Worm (Caenorhabditis elegans) whole organism, mixed stage, embryonic: ENCODE data around the gene crt-1.
"Not testable (repeated sequence)": the region's sequence is repeated elsewhere in the genome, so short reads cannot be mapped to it uniquely, and the experiment has no call there.

Source experiments
- ceh-43 ChIP-seq: fragments of 200-800 bp; sonication (Bioruptor generic); optimal IDR thresholded peaks from 2 replicates; lab custom pipeline; 2018; ENCODE audit warnings: mild to moderate bottlenecking, missing genetic modification characterization, moderate library complexity, missing compliant biosample characterization
- ces-1 ChIP-seq: fragments of 150-350 bp; optimal IDR thresholded peaks from 2 replicates; lab custom pipeline; 2014; ENCODE audit warnings: missing biosample characterization, missing genetic modification reagents, missing genetic modification characterization
- elt-1 ChIP-seq: sonication (generic microtip); optimal IDR thresholded peaks from 2 replicates; lab custom pipeline; 2017; ENCODE audit warnings: missing genetic modification characterization, mild to moderate bottlenecking, missing compliant biosample characterization, antibody characterized with exemption, moderate library complexity, borderline replicate concordance; ENCODE audit not compliant: insufficient read depth
- lin-13 ChIP-seq: fragments of 150-350 bp; optimal IDR thresholded peaks from 2 replicates; lab custom pipeline; 2014; ENCODE audit warnings: missing biosample characterization, missing genetic modification characterization
- mab-5 ChIP-seq: fragments of 150-350 bp; optimal IDR thresholded peaks from 2 replicates; lab custom pipeline; 2014; ENCODE audit warnings: missing biosample characterization, missing genetic modification characterization
- mep-1 ChIP-seq: fragments of 150-350 bp; optimal IDR thresholded peaks from 2 replicates; lab custom pipeline; 2017; ENCODE audit warnings: missing biosample characterization, missing genetic modification reagents, missing genetic modification characterization, inconsistent platforms
- nhr-2 ChIP-seq: fragments of 150-350 bp; optimal IDR thresholded peaks from 2 replicates; lab custom pipeline; 2014; ENCODE audit warnings: missing biosample characterization, missing genetic modification characterization
- nhr-237 ChIP-seq: fragments of 150-350 bp; optimal IDR thresholded peaks from 2 replicates; lab custom pipeline; 2014; ENCODE audit warnings: missing biosample characterization, missing genetic modification characterization
- nhr-76 ChIP-seq: sonication (generic microtip); optimal IDR thresholded peaks from 2 replicates; lab custom pipeline; 2017; ENCODE audit warnings: missing biosample characterization, missing genetic modification characterization
- snpc-4 ChIP-seq: fragments of 150-350 bp; optimal IDR thresholded peaks from 2 replicates; lab custom pipeline; 2014; ENCODE audit warnings: missing biosample characterization, missing genetic modification characterization
- unc-39 ChIP-seq: fragments of 150-350 bp; optimal IDR thresholded peaks from 2 replicates; lab custom pipeline; 2014; ENCODE audit warnings: missing biosample characterization, missing genetic modification characterization
- unc-62 ChIP-seq: fragments of 150-350 bp; optimal IDR thresholded peaks from 2 replicates; lab custom pipeline; 2014; ENCODE audit warnings: missing biosample characterization, missing genetic modification reagents, missing genetic modification characterization
- ztf-11 ChIP-seq: fragments of 150-350 bp; optimal IDR thresholded peaks from 2 replicates; lab custom pipeline; 2014; ENCODE audit warnings: missing biosample characterization, missing genetic modification characterization

ce11 chrV:6069968-6070367 lies 30.4 kb downstream of the crt-1 start, which contains the start of gene fbxa-214:
- not testable (repeated sequence) for TF ChIP-seq elt-1 (tag; lab: Kevin White, UChicago); nhr-237 (tag; lab: Kevin White, UChicago); ztf-11; lin-13 (tag; lab: Kevin White, UChicago); snpc-4 (tag; lab: Kevin White, UChicago); unc-39 (tag; lab: Kevin White, UChicago); mep-1; ceh-43 (GFP tag; lab: Kevin White, UChicago); nhr-76 (tag; lab: Kevin White, UChicago); mab-5; unc-62; nhr-2; ces-1
